Fruit fly (Drosophila melanogaster) whole organism, embryonic: ENCODE measurements around the gene CG4537.
A peak's percentile ranks its signal among the peaks of the same experiment; 100 is the strongest.

Experiments
- Antp ChIP-seq: fragments of 200-800 bp; sonication (Bioruptor generic); optimal IDR thresholded peaks from 3 replicates; lab custom pipeline; 2016; ENCODE audit warnings: missing biosample characterization, missing genetic modification characterization
- CG10462 ChIP-seq: fragments of 200-800 bp; sonication (Bioruptor generic); optimal IDR thresholded peaks from 2 replicates; lab custom pipeline; 2016; ENCODE audit warnings: missing biosample characterization, missing genetic modification characterization
- CG10979 ChIP-seq: fragments of 200-800 bp; sonication (Bioruptor generic); optimal IDR thresholded peaks from 2 replicates; lab custom pipeline; 2018; ENCODE audit warnings: missing biosample characterization, mild to moderate bottlenecking, missing genetic modification characterization, moderate library complexity
- CG11456 ChIP-seq: fragments of 200-800 bp; sonication (Bioruptor generic); IDR thresholded peaks from 3 replicates; pipeline ENCODE4 v1.3.6; 2022; ENCODE audit warnings: missing biosample characterization, missing genetic modification characterization
- CG12155 ChIP-seq: fragments of 200-800 bp; sonication (Bioruptor generic); optimal IDR thresholded peaks from 3 replicates; lab custom pipeline; 2016; ENCODE audit warnings: missing biosample characterization, missing genetic modification characterization
- CG13894 ChIP-seq: fragments of 200-800 bp; sonication (Bioruptor generic); optimal IDR thresholded peaks from 3 replicates; lab custom pipeline; 2018; ENCODE audit warnings: missing biosample characterization, mild to moderate bottlenecking, missing genetic modification characterization, moderate library complexity
- CG17186 ChIP-seq: fragments of 200-800 bp; sonication (Bioruptor generic); optimal IDR thresholded peaks from 3 replicates; lab custom pipeline; 2017; ENCODE audit warnings: missing biosample characterization, missing genetic modification reagents, missing genetic modification characterization
- CG17359 ChIP-seq: fragments of 200-800 bp; sonication (Bioruptor generic); optimal IDR thresholded peaks from 3 replicates; lab custom pipeline; 2018; ENCODE audit warnings: missing biosample characterization, mild to moderate bottlenecking, missing genetic modification characterization, moderate library complexity
- CG1832 ChIP-seq: fragments of 200-800 bp; sonication (Bioruptor generic); optimal IDR thresholded peaks from 2 replicates; lab custom pipeline; 2017; ENCODE audit warnings: missing biosample characterization, mild to moderate bottlenecking, missing genetic modification characterization, inconsistent platforms
- CG18476 ChIP-seq: fragments of 200-800 bp; sonication (Bioruptor generic); optimal IDR thresholded peaks from 2 replicates; lab custom pipeline; 2016; ENCODE audit warnings: missing biosample characterization, mild to moderate bottlenecking, missing genetic modification characterization
- CG18619 ChIP-seq: fragments of 200-800 bp; sonication (Bioruptor generic); optimal IDR thresholded peaks from 3 replicates; lab custom pipeline; 2017; ENCODE audit warnings: missing biosample characterization, mild to moderate bottlenecking, missing genetic modification characterization
- CG31388 ChIP-seq: fragments of 200-800 bp; sonication (Bioruptor generic); optimal IDR thresholded peaks from 2 replicates; lab custom pipeline; 2016; ENCODE audit warnings: missing biosample characterization, missing genetic modification characterization
- CG3407 ChIP-seq: fragments of 200-800 bp; sonication (Bioruptor generic); optimal IDR thresholded peaks from 2 replicates; lab custom pipeline; 2018; ENCODE audit warnings: missing biosample characterization, mild to moderate bottlenecking, missing genetic modification characterization
- CG7372 ChIP-seq: fragments of 200-800 bp; sonication (Bioruptor generic); IDR thresholded peaks from 2 replicates; pipeline ENCODE4 v1.3.6; 2022; ENCODE audit warnings: missing biosample characterization, missing genetic modification characterization
- CG9932 ChIP-seq: fragments of 200-800 bp; sonication (Bioruptor generic); IDR thresholded peaks from 2 replicates; pipeline ENCODE4 v1.3.6; 2022; ENCODE audit warnings: missing biosample characterization, missing genetic modification characterization
- Dip3 ChIP-seq: fragments of 200-800 bp; sonication (Bioruptor generic); optimal IDR thresholded peaks from 3 replicates; lab custom pipeline; 2016; ENCODE audit warnings: missing biosample characterization, missing genetic modification characterization
- Fer1 ChIP-seq: fragments of 200-800 bp; sonication (Bioruptor generic); optimal IDR thresholded peaks from 2 replicates; lab custom pipeline; 2017; ENCODE audit warnings: missing biosample characterization, mild to moderate bottlenecking, missing genetic modification characterization
- Fer3 ChIP-seq: fragments of 200-800 bp; sonication (Bioruptor generic); optimal IDR thresholded peaks from 2 replicates; lab custom pipeline; 2018; ENCODE audit warnings: missing biosample characterization, mild to moderate bottlenecking, missing genetic modification characterization, moderate library complexity
- H15 ChIP-seq: fragments of 200-800 bp; sonication (Bioruptor generic); IDR thresholded peaks from 3 replicates; pipeline ENCODE4 v1.3.6; 2022; ENCODE audit warnings: missing biosample characterization, missing genetic modification characterization
- HLH3B ChIP-seq: fragments of 200-800 bp; sonication (Bioruptor generic); IDR thresholded peaks from 2 replicates; pipeline ENCODE4 v1.3.6; 2022; ENCODE audit warnings: missing biosample characterization, missing genetic modification characterization
- HLH4C ChIP-seq: fragments of 200-800 bp; sonication (Bioruptor generic); IDR thresholded peaks from 3 replicates; pipeline ENCODE4 v1.3.6; 2022; ENCODE audit warnings: missing biosample characterization, missing genetic modification characterization; ENCODE audit not compliant: partially characterized antibody
- HmgD ChIP-seq: fragments of 200-800 bp; sonication (Bioruptor generic); optimal IDR thresholded peaks from 3 replicates; lab custom pipeline; 2016; ENCODE audit warnings: missing biosample characterization, missing genetic modification characterization
- Hr3 ChIP-seq: fragments of 200-800 bp; sonication (Bioruptor generic); optimal IDR thresholded peaks from 3 replicates; lab custom pipeline; 2016; ENCODE audit warnings: missing biosample characterization, missing genetic modification characterization
- Lhr ChIP-seq: fragments of 200-800 bp; sonication (Bioruptor generic); optimal IDR thresholded peaks from 3 replicates; lab custom pipeline; 2017; ENCODE audit warnings: mild to moderate bottlenecking, missing biosample characterization, missing genetic modification reagents, missing genetic modification characterization
- NK7.1 ChIP-seq: fragments of 200-800 bp; sonication (Bioruptor generic); optimal IDR thresholded peaks from 3 replicates; lab custom pipeline; 2016; ENCODE audit warnings: missing biosample characterization, missing genetic modification characterization
- Nf-YC ChIP-seq: fragments of 200-800 bp; optimal IDR thresholded peaks from 3 replicates; lab custom pipeline; 2019; ENCODE audit warnings: missing biosample characterization, mild to moderate bottlenecking, missing genetic modification characterization, moderate library complexity
- PHDP ChIP-seq: fragments of 200-800 bp; sonication (Bioruptor generic); optimal IDR thresholded peaks from 3 replicates; lab custom pipeline; 2018; ENCODE audit warnings: missing biosample characterization, mild to moderate bottlenecking, missing genetic modification characterization, moderate library complexity
- Side ChIP-seq: fragments of 200-800 bp; sonication (Bioruptor generic); optimal IDR thresholded peaks from 2 replicates; lab custom pipeline; 2016; ENCODE audit warnings: missing biosample characterization, missing genetic modification characterization
- Sry-β ChIP-seq: fragments of 200-800 bp; sonication (Bioruptor generic); optimal IDR thresholded peaks from 2 replicates; lab custom pipeline; 2018; ENCODE audit warnings: missing biosample characterization, mild to moderate bottlenecking, missing genetic modification characterization, moderate library complexity
- Tbp ChIP-seq: fragments of >200 bp; optimal IDR thresholded peaks from 2 replicates; lab custom pipeline; 2018; ENCODE audit warnings: missing biosample characterization, missing genetic modification characterization
- Vsx1 ChIP-seq: fragments of 200-800 bp; sonication (Bioruptor generic); optimal IDR thresholded peaks from 2 replicates; lab custom pipeline; 2017; ENCODE audit warnings: missing biosample characterization, mild to moderate bottlenecking, missing genetic modification characterization, missing genetic modification reagents
- YL-1 ChIP-seq: fragments of 200-800 bp; sonication (Bioruptor generic); optimal IDR thresholded peaks from 3 replicates; lab custom pipeline; 2017; ENCODE audit warnings: missing biosample characterization, mild to moderate bottlenecking, missing genetic modification characterization
- abd-A ChIP-seq: fragments of 200-800 bp; sonication (Bioruptor generic); optimal IDR thresholded peaks from 3 replicates; lab custom pipeline; 2019; ENCODE audit warnings: missing biosample characterization, mild to moderate bottlenecking, missing genetic modification characterization, moderate library complexity
- ap ChIP-seq: fragments of 200-800 bp; sonication (Bioruptor generic); IDR thresholded peaks from 2 replicates; pipeline ENCODE4 v1.3.6; 2022; ENCODE audit warnings: missing biosample characterization, missing genetic modification characterization
- bsh ChIP-seq, 2 experiments: fragments of 200-800 bp; sonication (Bioruptor generic); optimal IDR thresholded peaks; 2 replicates each; lab custom pipeline; 2017 to 2018; ENCODE audit warnings: mild to moderate bottlenecking in 2 of 2, missing biosample characterization in 2 of 2, missing genetic modification characterization in 2 of 2, moderate library complexity in 1 of 2
- emc ChIP-seq: fragments of 200-800 bp; sonication (Bioruptor generic); optimal IDR thresholded peaks from 2 replicates; lab custom pipeline; 2016; ENCODE audit warnings: missing biosample characterization, missing genetic modification characterization
- gce ChIP-seq: fragments of 200-800 bp; sonication (Bioruptor generic); IDR thresholded peaks from 3 replicates; pipeline ENCODE4 v1.3.6; 2022; ENCODE audit warnings: missing biosample characterization, missing genetic modification characterization
- jigr1 ChIP-seq: fragments of 200-800 bp; sonication (Bioruptor generic); IDR thresholded peaks from 3 replicates; pipeline ENCODE4 v1.3.6; 2022; ENCODE audit warnings: missing biosample characterization, missing genetic modification characterization
- jing ChIP-seq: fragments of 200-800 bp; sonication (Bioruptor generic); optimal IDR thresholded peaks from 2 replicates; lab custom pipeline; 2018; ENCODE audit warnings: missing biosample characterization, mild to moderate bottlenecking, missing genetic modification characterization
- kay ChIP-seq: fragments of 200-800 bp; sonication (Bioruptor generic); optimal IDR thresholded peaks from 2 replicates; lab custom pipeline; 2016; ENCODE audit warnings: missing biosample characterization, missing genetic modification characterization
- kni ChIP-seq: fragments of 200-800 bp; sonication (Bioruptor generic); optimal IDR thresholded peaks from 3 replicates; lab custom pipeline; 2017; ENCODE audit warnings: mild to moderate bottlenecking, missing biosample characterization, missing genetic modification reagents, missing genetic modification characterization
- nmo ChIP-seq: fragments of 200-800 bp; sonication (Bioruptor generic); optimal IDR thresholded peaks from 2 replicates; lab custom pipeline; 2018; ENCODE audit warnings: missing biosample characterization, mild to moderate bottlenecking, missing genetic modification characterization, moderate library complexity
- schlank ChIP-seq: fragments of 200-800 bp; sonication (Bioruptor generic); optimal IDR thresholded peaks from 2 replicates; lab custom pipeline; 2018; ENCODE audit warnings: missing biosample characterization, mild to moderate bottlenecking, missing genetic modification characterization
- sim ChIP-seq: fragments of 200-800 bp; sonication (Bioruptor generic); IDR thresholded peaks from 2 replicates; pipeline ENCODE4 v1.3.6; 2022; ENCODE audit warnings: missing biosample characterization, missing genetic modification characterization
- ssp ChIP-seq: fragments of 200-800 bp; sonication (Bioruptor generic); IDR thresholded peaks from 2 replicates; pipeline ENCODE4 v1.3.6; 2022; ENCODE audit warnings: missing biosample characterization, missing genetic modification characterization
- tap ChIP-seq: fragments of 200-800 bp; optimal IDR thresholded peaks from 3 replicates; lab custom pipeline; 2019; ENCODE audit warnings: missing biosample characterization, mild to moderate bottlenecking, missing genetic modification characterization, moderate library complexity
- tll ChIP-seq, 2 experiments: fragments of 200-800 bp in 1 of 2; fragments of >200 bp in 1 of 2; sonication (Bioruptor generic) in 1 of 2; optimal IDR thresholded peaks; 2 replicates each; lab custom pipeline; 2017 to 2019; ENCODE audit warnings: missing biosample characterization in 2 of 2, missing genetic modification characterization in 2 of 2, mild to moderate bottlenecking in 1 of 2, moderate library complexity in 1 of 2
- toy ChIP-seq: fragments of 200-800 bp; sonication (Bioruptor generic); IDR thresholded peaks from 2 replicates; pipeline ENCODE4 v1.3.6; 2022; ENCODE audit warnings: missing biosample characterization, missing genetic modification characterization
- unpg ChIP-seq: fragments of 200-800 bp; sonication (Bioruptor generic); optimal IDR thresholded peaks from 3 replicates; lab custom pipeline; 2018; ENCODE audit warnings: missing biosample characterization, mild to moderate bottlenecking, missing genetic modification characterization, moderate library complexity
- zen ChIP-seq: fragments of 200-800 bp; sonication (Bioruptor generic); optimal IDR thresholded peaks from 3 replicates; lab custom pipeline; 2018; ENCODE audit warnings: missing biosample characterization, mild to moderate bottlenecking, missing genetic modification characterization, moderate library complexity

Gene CG4537

dm6 chr2L:9938631-9939256 is 48.1 kb downstream of the CG4537 start, which contains the start of the genes Datp and CG4619 (continued):
- TF ChIP-seq tll (GFP tag; optimal IDR thresholded peaks at IDR 0.05; lab: Kevin White, UChicago), result no peak
- no peak for TF ChIP-seq CG10462 (GFP tag; lab: Kevin White, UChicago)
- peak; percentile 67 for TF ChIP-seq zen (tag; lab: Kevin White, UChicago)
- TF ChIP-seq Side (GFP tag; lab: Kevin White, UChicago), result peak; percentile 27
- peak; percentile 93 for TF ChIP-seq Sry-β
- TF ChIP-seq CG11456 (GFP tag; lab: Robert Waterston, UW), result peak; percentile 74
- peak; percentile 40 for TF ChIP-seq CG17186
- TF ChIP-seq ssp (GFP tag; lab: Robert Waterston, UW), result no peak
- TF ChIP-seq Antp (GFP tag; lab: Kevin White, UChicago), result peak; percentile 33
- peak; percentile 66 for TF ChIP-seq HmgD
- TF ChIP-seq YL-1, result peak; percentile 68
- TF ChIP-seq nmo (GFP tag; lab: Kevin White, UChicago), result peak; percentile 20
- no peak for TF ChIP-seq CG7372
- TF ChIP-seq abd-A (tag; lab: Kevin White, UChicago), result no peak
- peak; percentile 38 for TF ChIP-seq emc (GFP tag; lab: Kevin White, UChicago)
- peak; percentile 42 for TF ChIP-seq Dip3 (GFP tag; lab: Kevin White, UChicago)
- TF ChIP-seq HLH4C (GFP tag; lab: Robert Waterston, UW), result no peak
- TF ChIP-seq CG10979 (tag; lab: Kevin White, UChicago), result peak; percentile 6
- no peak for TF ChIP-seq Vsx1 (GFP tag; lab: Kevin White, UChicago)
- TF ChIP-seq HLH3B (GFP tag; lab: Robert Waterston, UW), result 0 out of 2 replicates have a peak, but pooled peaks have one; percentile 25
- TF ChIP-seq CG17359 (tag; lab: Kevin White, UChicago), result no peak
- TF ChIP-seq CG13894, result no peak
- no peak for TF ChIP-seq jing (GFP tag; lab: Kevin White, UChicago)
- no peak for TF ChIP-seq Nf-YC (tag; lab: Kevin White, UChicago)
- TF ChIP-seq kni (GFP tag; lab: Kevin White, UChicago), result peak; percentile 32
- TF ChIP-seq ap, result no peak
- no peak for TF ChIP-seq Fer3 (tag; lab: Kevin White, UChicago)
- no peak for TF ChIP-seq gce
- no peak for TF ChIP-seq CG18476
- no peak for TF ChIP-seq kay (GFP tag; lab: Kevin White, UChicago)
- no peak for TF ChIP-seq bsh (GFP tag; optimal IDR thresholded peaks at IDR 0.05; lab: Kevin White, UChicago)
- TF ChIP-seq CG1832 (GFP tag; lab: Kevin White, UChicago), result no peak
- peak; percentile 11 for TF ChIP-seq CG12155
- no peak for TF ChIP-seq jigr1 (GFP tag; lab: Robert Waterston, UW)
- TF ChIP-seq CG9932 (GFP tag; lab: Robert Waterston, UW), result peak; percentile 85
- no peak for TF ChIP-seq schlank
- no peak for TF ChIP-seq toy (GFP tag; lab: Robert Waterston, UW)
- no peak for TF ChIP-seq Tbp (GFP tag; lab: Kevin White, UChicago)
- no peak for TF ChIP-seq tap (tag; lab: Kevin White, UChicago)
- TF ChIP-seq Fer1 (GFP tag; lab: Kevin White, UChicago), result peak; percentile 52
- TF ChIP-seq Lhr (GFP tag; lab: Kevin White, UChicago), result no peak
- TF ChIP-seq NK7.1, result no peak
- TF ChIP-seq Hr3 (GFP tag; lab: Kevin White, UChicago), result no peak
- TF ChIP-seq CG3407 (GFP tag; lab: Kevin White, UChicago), result no peak
- TF ChIP-seq unpg (GFP tag; lab: Kevin White, UChicago), result no peak
- TF ChIP-seq PHDP (tag; lab: Kevin White, UChicago), result no peak
- peak; percentile 65; the same call in 2 of the 3 replicates for TF ChIP-seq H15 (GFP tag; lab: Robert Waterston, UW)
- TF ChIP-seq sim (GFP tag; lab: Robert Waterston, UW), result no peak
- TF ChIP-seq CG31388 (GFP tag; lab: Kevin White, UChicago), result no peak
- TF ChIP-seq CG18619 (GFP tag; lab: Kevin White, UChicago), result peak; percentile 54
